Fruit fly (Drosophila melanogaster): ENCODE results near the gene CG46397.

- no peak for TF ChIP-seq h (optimal IDR thresholded peaks at IDR 0.05)
- no peak for TF ChIP-seq psq (optimal IDR thresholded peaks at IDR 0.05)
Measured at dm6 chr2L:8957152-8957551, 10.1 kb downstream of the CG46397 start.
